Worm (Caenorhabditis elegans) whole organism, early embryonic: Measurements from ENCODE around the gene ptr-5.

Experiments used
- B0310.2 ChIP-seq: sonication (generic microtip); optimal IDR thresholded peaks from 2 replicates; lab custom pipeline; 2016; ENCODE audit warnings: mild to moderate bottlenecking, missing genetic modification characterization, missing compliant biosample characterization
- F13C5.2 ChIP-seq: sonication (generic microtip); optimal IDR thresholded peaks from 2 replicates; lab custom pipeline; 2017; ENCODE audit warnings: mild to moderate bottlenecking, missing genetic modification characterization, inconsistent platforms, missing compliant biosample characterization
- aly-1 ChIP-seq: sonication (generic microtip); optimal IDR thresholded peaks from 2 replicates; lab custom pipeline; 2016; ENCODE audit warnings: missing genetic modification characterization, missing compliant biosample characterization
- ama-1 ChIP-seq: fragments of 150-350 bp; optimal IDR thresholded peaks from 2 replicates; lab custom pipeline; 2014
- ceh-13 ChIP-seq: fragments of 200-800 bp; sonication (Bioruptor generic); optimal IDR thresholded peaks from 2 replicates; lab custom pipeline; 2018; ENCODE audit warnings: mild to moderate bottlenecking, missing genetic modification characterization, missing compliant biosample characterization
- ceh-36 ChIP-seq: sonication (generic microtip); optimal IDR thresholded peaks from 2 replicates; lab custom pipeline; 2016; ENCODE audit warnings: missing genetic modification characterization, inconsistent platforms, missing compliant biosample characterization
- ets-7 ChIP-seq: sonication (generic microtip); optimal IDR thresholded peaks from 2 replicates; lab custom pipeline; 2016; ENCODE audit warnings: missing genotype, missing genetic modification characterization, missing compliant biosample characterization
- flt-1 ChIP-seq: fragments of 200-800 bp; sonication (Bioruptor generic); IDR thresholded peaks from 2 replicates; pipeline ENCODE4 v1.3.6; 2022; ENCODE audit warnings: missing genetic modification characterization, missing compliant biosample characterization
- hmbx-1 ChIP-seq: sonication (generic microtip); optimal IDR thresholded peaks from 2 replicates; lab custom pipeline; 2016; ENCODE audit warnings: mild to moderate bottlenecking, missing genetic modification characterization, missing compliant biosample characterization
- hmg-4 ChIP-seq: fragments of 200-800 bp; sonication (Bioruptor generic); optimal IDR thresholded peaks from 2 replicates; lab custom pipeline; 2018; ENCODE audit warnings: mild to moderate bottlenecking, missing genetic modification characterization, missing compliant biosample characterization
- hnd-1 ChIP-seq: sonication (generic microtip); optimal IDR thresholded peaks from 2 replicates; lab custom pipeline; 2016; ENCODE audit warnings: missing genetic modification characterization, missing compliant biosample characterization
- pes-1 ChIP-seq: fragments of 200-800 bp; sonication (Bioruptor generic); IDR thresholded peaks from 2 replicates; pipeline ENCODE4 v1.3.6; 2022; ENCODE audit warnings: missing genetic modification reagents, missing genetic modification characterization, missing compliant biosample characterization
- tra-4 ChIP-seq: sonication (generic microtip); optimal IDR thresholded peaks from 2 replicates; lab custom pipeline; 2017; ENCODE audit warnings: missing genetic modification characterization, missing compliant biosample characterization

DNA sequence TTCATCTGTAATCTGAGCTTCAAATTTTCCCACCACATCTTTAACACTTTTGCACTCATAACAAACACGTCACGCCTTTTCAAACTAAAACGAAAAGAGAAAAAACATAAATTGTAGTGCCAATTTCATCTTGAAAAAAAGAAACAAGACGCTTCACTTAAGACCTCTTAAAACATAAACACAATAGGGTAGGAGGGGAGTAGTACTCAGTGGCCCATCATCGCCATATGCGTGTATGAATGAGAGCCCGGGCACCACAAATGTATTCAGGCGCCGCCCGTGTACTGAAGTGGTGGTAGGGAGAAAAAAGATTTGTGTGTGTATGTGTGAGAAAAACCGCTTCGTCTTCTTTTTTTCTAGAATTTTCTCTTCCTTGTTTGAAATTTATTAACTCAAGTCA, 8.8 kb downstream of the ptr-5 start:
- TF ChIP-seq ama-1 (lab: Kevin White, UChicago) (no peak), aly-1 (tag; lab: Kevin White, UChicago) (no peak), hmbx-1 (no peak), ceh-36 (tag; lab: Kevin White, UChicago) (no peak), tra-4 (tag; lab: Kevin White, UChicago) (no peak), flt-1 (no peak), B0310.2 (no peak), F13C5.2 (tag; lab: Kevin White, UChicago) (no peak), pes-1 (GFP tag; lab: Robert Waterston, UW) (no peak), hmg-4 (GFP tag; lab: Kevin White, UChicago) (no peak), ets-7 (tag; lab: Kevin White, UChicago) (no peak), ceh-13 (GFP tag; lab: Kevin White, UChicago) (no peak), hnd-1 (tag; lab: Kevin White, UChicago) (no peak)
